Fruit fly (Drosophila melanogaster) whole organism, pupa: Measurements from ENCODE around the gene HP1e.
A peak's percentile ranks its signal among the peaks of the same experiment; 100 is the strongest.

Experiments
- CG10348 ChIP-seq: fragments of 200-800 bp; sonication (Bioruptor generic); IDR thresholded peaks from 2 replicates; pipeline ENCODE4 v1.3.6; 2022; ENCODE audit warnings: missing biosample characterization, missing genetic modification characterization
- CG12605 ChIP-seq: fragments of 200-800 bp; sonication (Bioruptor generic); IDR thresholded peaks from 2 replicates; pipeline ENCODE4 v1.3.6; 2022; ENCODE audit warnings: missing biosample characterization, missing genetic modification characterization
- CG13204 ChIP-seq: fragments of 200-800 bp; sonication (Bioruptor generic); optimal IDR thresholded peaks from 2 replicates; lab custom pipeline; 2018; ENCODE audit warnings: missing biosample characterization, mild to moderate bottlenecking, missing genetic modification characterization, moderate library complexity
- CG14655 ChIP-seq: fragments of 200-800 bp; sonication (Bioruptor generic); optimal IDR thresholded peaks from 3 replicates; lab custom pipeline; 2017; ENCODE audit warnings: mild to moderate bottlenecking, missing biosample characterization, missing genetic modification reagents, missing genetic modification characterization
- CG15710 ChIP-seq: fragments of 200-800 bp; sonication (Bioruptor generic); optimal IDR thresholded peaks from 2 replicates; lab custom pipeline; 2018; ENCODE audit warnings: missing biosample characterization, mild to moderate bottlenecking, missing genetic modification characterization, moderate library complexity
- CG17806 ChIP-seq: fragments of 200-800 bp; sonication (Bioruptor generic); optimal IDR thresholded peaks from 2 replicates; lab custom pipeline; 2018; ENCODE audit warnings: missing biosample characterization, mild to moderate bottlenecking, missing genetic modification characterization, moderate library complexity
- CG32121 ChIP-seq: fragments of 200-800 bp; sonication (Bioruptor generic); IDR thresholded peaks from 2 replicates; pipeline ENCODE4 v1.3.6; 2022; ENCODE audit warnings: missing biosample characterization, missing genetic modification characterization
- CG34367 ChIP-seq: fragments of 200-800 bp; sonication (Bioruptor generic); optimal IDR thresholded peaks from 2 replicates; lab custom pipeline; 2018; ENCODE audit warnings: missing biosample characterization, mild to moderate bottlenecking, missing genetic modification characterization
- CG4496 ChIP-seq: fragments of 200-800 bp; sonication (Bioruptor generic); IDR thresholded peaks from 3 replicates; pipeline ENCODE4 v1.3.6; 2022; ENCODE audit warnings: missing biosample characterization, missing genetic modification characterization
- CG8159 ChIP-seq: fragments of 200-800 bp; sonication (Bioruptor generic); optimal IDR thresholded peaks from 3 replicates; lab custom pipeline; 2018; ENCODE audit warnings: missing biosample characterization, mild to moderate bottlenecking, missing genetic modification characterization, moderate library complexity
- CG8301 ChIP-seq: fragments of 200-800 bp; sonication (Bioruptor generic); optimal IDR thresholded peaks from 2 replicates; lab custom pipeline; 2018; ENCODE audit warnings: missing biosample characterization, mild to moderate bottlenecking, missing genetic modification characterization
- CG9948 ChIP-seq: fragments of 200-800 bp; sonication (Bioruptor generic); optimal IDR thresholded peaks from 2 replicates; lab custom pipeline; 2018; ENCODE audit warnings: missing biosample characterization, mild to moderate bottlenecking, missing genetic modification characterization, moderate library complexity
- D1 ChIP-seq: fragments of 200-800 bp; sonication (Bioruptor generic); optimal IDR thresholded peaks from 2 replicates; lab custom pipeline; 2018; ENCODE audit warnings: missing biosample characterization, mild to moderate bottlenecking, missing genetic modification characterization, moderate library complexity
- EcR ChIP-seq: fragments of 200-800 bp; sonication (Bioruptor generic); optimal IDR thresholded peaks from 3 replicates; lab custom pipeline; 2019; ENCODE audit warnings: missing biosample characterization, missing genetic modification characterization, mild to moderate bottlenecking, moderate library complexity, missing genetic modification reagents
- Ets98B ChIP-seq: fragments of 200-800 bp; sonication (Bioruptor generic); IDR thresholded peaks from 2 replicates; pipeline ENCODE4 v1.3.6; 2022; ENCODE audit warnings: missing biosample characterization, missing genetic modification characterization
- Pif1A ChIP-seq: fragments of 200-800 bp; sonication (Bioruptor generic); optimal IDR thresholded peaks from 3 replicates; lab custom pipeline; 2016; ENCODE audit warnings: missing biosample characterization, missing genetic modification characterization
- Pif1B ChIP-seq: fragments of 200-800 bp; sonication (Bioruptor generic); optimal IDR thresholded peaks from 3 replicates; lab custom pipeline; 2016; ENCODE audit warnings: missing biosample characterization, missing genetic modification characterization
- Snoo ChIP-seq: fragments of 200-800 bp; sonication (Bioruptor generic); optimal IDR thresholded peaks from 3 replicates; lab custom pipeline; 2017; ENCODE audit warnings: missing biosample characterization, mild to moderate bottlenecking, missing genetic modification characterization, inconsistent platforms
- fd96Ca ChIP-seq: fragments of 200-800 bp; sonication (Bioruptor generic); IDR thresholded peaks from 3 replicates; pipeline ENCODE4 v1.3.6; 2022; ENCODE audit warnings: missing biosample characterization, missing genetic modification characterization
- gl ChIP-seq: fragments of 200-800 bp; sonication (Bioruptor generic); optimal IDR thresholded peaks from 2 replicates; lab custom pipeline; 2018; ENCODE audit warnings: missing biosample characterization, mild to moderate bottlenecking, missing genetic modification characterization
- rn ChIP-seq: fragments of 200-800 bp; sonication (Bioruptor generic); IDR thresholded peaks from 2 replicates; pipeline ENCODE4 v1.3.6; 2022; ENCODE audit warnings: missing biosample characterization, missing genetic modification characterization

The HP1e gene

DNA sequence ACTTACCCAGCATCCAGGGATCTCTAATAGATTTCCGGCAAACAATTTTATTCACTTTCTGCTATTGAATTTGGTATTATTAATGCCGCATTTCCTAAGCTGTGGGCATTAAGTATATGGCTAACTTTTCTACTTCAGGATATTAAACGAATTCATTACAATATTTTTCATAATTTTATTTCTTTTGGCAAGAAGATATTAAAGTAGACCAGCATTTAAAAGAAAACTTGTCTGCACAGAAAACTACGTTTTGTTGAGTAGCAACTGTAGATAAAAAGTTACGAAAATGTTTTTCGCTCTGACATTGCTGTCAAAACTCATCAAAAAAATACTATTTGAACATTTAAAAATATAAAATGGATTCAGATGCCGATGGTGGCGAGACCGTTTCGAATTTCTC, at the start of gene HP1e:
Gene HP1e, plus strand, starts transcription at position 301 of the 400 bp plus-strand sequence.
- TF ChIP-seq CG8301 (no peak), Pif1B (no peak), CG10348 (no peak), CG13204 (GFP tag; lab: Kevin White, UChicago) (no peak), Pif1A (GFP tag; lab: Kevin White, UChicago) (no peak), CG14655 (GFP tag; lab: Kevin White, UChicago) (no peak), rn (GFP tag; lab: Robert Waterston, UW) (no peak)
- TF ChIP-seq, all 21 proteins: peak for 0

DNA sequence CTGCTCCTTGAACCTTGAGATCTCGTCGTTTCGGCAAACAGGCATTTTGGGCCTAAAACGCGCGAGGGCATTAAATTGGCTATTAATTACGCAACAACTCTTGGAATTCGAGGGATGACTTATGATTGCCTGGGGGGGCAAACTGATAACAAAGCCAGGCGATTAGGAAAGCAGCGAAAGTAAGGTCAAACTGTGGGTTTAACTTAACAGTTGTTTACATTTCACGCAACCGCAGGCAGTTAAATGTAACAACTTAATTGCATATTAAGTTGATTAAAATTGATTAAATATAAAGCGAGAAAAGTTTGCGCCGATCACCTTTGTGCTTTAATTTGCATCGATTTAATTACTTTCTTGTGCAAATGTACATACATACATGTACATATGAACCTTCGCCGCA, 33.9 kb upstream of the HP1e start:
- no peak for TF ChIP-seq CG15710 (tag; lab: Kevin White, UChicago)
- no peak for TF ChIP-seq CG12605
- no peak for TF ChIP-seq D1 (tag; lab: Kevin White, UChicago)
- TF ChIP-seq CG14655 (GFP tag; lab: Kevin White, UChicago) = no peak
- TF ChIP-seq CG8301 = no peak
- TF ChIP-seq rn (GFP tag; lab: Robert Waterston, UW) = no peak
- TF ChIP-seq Ets98B (GFP tag; lab: Robert Waterston, UW) = no peak
- no peak for TF ChIP-seq CG4496 (GFP tag; lab: Robert Waterston, UW)
- TF ChIP-seq CG9948 (tag; lab: Kevin White, UChicago) = no peak
- TF ChIP-seq Pif1A (GFP tag; lab: Kevin White, UChicago) = no peak
- no peak for TF ChIP-seq CG8159 (tag; lab: Kevin White, UChicago)
- TF ChIP-seq CG13204 (GFP tag; lab: Kevin White, UChicago) = no peak
- no peak for TF ChIP-seq CG10348
- no peak for TF ChIP-seq Snoo
- TF ChIP-seq CG32121 (GFP tag; lab: Robert Waterston, UW) = no peak
- TF ChIP-seq fd96Ca = no peak
- no peak for TF ChIP-seq EcR (GFP tag; lab: Kevin White, UChicago)
- TF ChIP-seq CG34367 (tag; lab: Kevin White, UChicago) = no peak
- TF ChIP-seq gl (tag; lab: Kevin White, UChicago) = no peak
- no peak for TF ChIP-seq CG17806 (tag; lab: Kevin White, UChicago)

DNA sequence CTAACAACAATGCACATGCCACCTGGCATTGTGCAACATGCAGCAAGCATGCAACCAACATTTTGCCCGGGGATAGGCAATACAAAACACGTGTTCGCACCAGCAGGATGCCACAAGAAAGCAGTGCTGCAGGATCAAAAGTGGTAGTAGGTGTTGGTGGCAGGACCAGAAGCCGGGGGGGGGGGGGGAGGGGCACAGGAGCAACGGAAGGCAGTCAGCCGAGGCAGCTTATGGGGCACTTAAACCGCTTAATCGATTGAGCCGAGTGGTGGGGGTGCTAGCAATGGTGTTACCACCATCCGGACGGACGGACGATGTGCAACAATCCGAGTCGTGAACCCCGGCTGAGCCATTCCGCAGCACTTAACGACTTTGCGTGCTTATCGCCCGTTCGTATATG, 24.4 kb upstream of the HP1e start:
- TF ChIP-seq CG32121 (GFP tag; lab: Robert Waterston, UW) = no peak
- TF ChIP-seq CG4496 (GFP tag; lab: Robert Waterston, UW) = no peak
- no peak for TF ChIP-seq rn (GFP tag; lab: Robert Waterston, UW)
- no peak for TF ChIP-seq CG14655 (GFP tag; lab: Kevin White, UChicago)
- no peak for TF ChIP-seq EcR (GFP tag; lab: Kevin White, UChicago)

DNA sequence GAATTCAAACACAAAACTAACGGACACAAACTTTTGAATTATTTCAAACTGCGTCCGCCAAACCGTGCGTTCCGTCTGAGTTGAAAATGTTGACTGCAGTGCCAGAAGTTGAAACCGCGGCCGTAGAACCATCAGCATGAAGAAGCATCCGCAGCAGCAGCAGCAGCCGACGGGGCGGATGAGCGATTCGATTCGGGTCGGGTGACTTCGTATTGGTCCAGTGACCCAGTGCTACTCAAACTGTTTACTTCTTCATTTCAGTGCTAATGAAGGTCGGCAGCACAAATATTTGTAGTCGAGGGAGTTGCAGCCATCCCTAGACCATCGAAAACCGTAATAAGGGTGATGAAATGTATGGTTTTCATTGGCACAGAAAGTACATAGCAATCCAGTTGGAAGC, 6.8 kb downstream of the HP1e start, which contains the start of gene CG8861:
Gene CG8861, minus strand, starts transcription at position 101 of the 400 bp plus-strand sequence.
- TF ChIP-seq EcR (GFP tag; lab: Kevin White, UChicago) = no peak
- TF ChIP-seq CG12605 = no peak
- TF ChIP-seq D1 (tag; lab: Kevin White, UChicago) = no peak
- no peak for TF ChIP-seq CG9948 (tag; lab: Kevin White, UChicago)
- TF ChIP-seq CG8159 (tag; lab: Kevin White, UChicago) = no peak

DNA sequence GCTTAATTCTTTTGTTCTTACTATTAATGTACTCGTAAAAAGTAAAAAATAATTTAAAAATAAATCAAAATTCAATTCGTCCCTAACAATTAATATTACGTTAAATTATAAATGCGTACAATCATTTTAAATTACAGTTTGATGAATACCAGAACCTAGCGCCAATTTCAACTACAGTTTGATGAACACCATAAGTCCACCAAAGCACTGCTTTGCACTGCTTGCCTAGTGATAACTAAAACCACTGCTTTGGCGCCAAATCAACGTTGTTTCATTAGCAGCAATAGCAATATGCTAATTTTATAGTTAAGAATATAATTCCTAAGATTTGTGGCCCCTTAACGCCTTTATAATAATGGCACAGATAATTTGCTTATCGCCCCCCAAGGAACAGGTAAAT, 7.2 kb downstream of the HP1e start:
- peak; percentile 58 for TF ChIP-seq D1 (tag; lab: Kevin White, UChicago)
- no peak for TF ChIP-seq Pif1B
- TF ChIP-seq CG8301 = no peak
- TF ChIP-seq rn (GFP tag; lab: Robert Waterston, UW) = no peak
- no peak for TF ChIP-seq gl (tag; lab: Kevin White, UChicago)

DNA sequence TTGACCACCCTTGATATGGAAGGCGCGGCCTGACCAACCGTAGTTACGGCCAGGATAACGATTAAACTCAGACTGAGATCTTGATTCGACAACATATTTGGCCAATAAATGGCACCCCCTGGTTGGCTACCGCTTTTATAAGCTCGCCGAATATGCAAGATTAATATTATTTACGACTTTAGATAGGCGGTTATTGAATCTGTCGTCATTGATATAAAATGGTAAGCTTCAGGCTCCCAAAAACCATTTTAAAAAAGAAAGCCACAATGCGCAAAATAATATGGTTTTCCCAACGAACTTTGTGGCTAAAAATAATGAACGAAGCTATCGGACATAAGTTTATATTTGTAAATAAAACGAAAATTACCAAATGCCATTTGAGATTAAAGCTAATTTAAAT, 8.7 kb downstream of the HP1e start, which contains the start of gene CG12951:
Gene CG12951, minus strand, starts transcription at position 101 of the 400 bp plus-strand sequence.
- TF ChIP-seq CG15710 (tag; lab: Kevin White, UChicago) (no peak), rn (GFP tag; lab: Robert Waterston, UW) (no peak), CG13204 (GFP tag; lab: Kevin White, UChicago) (no peak), CG34367 (tag; lab: Kevin White, UChicago) (no peak), Pif1B (no peak), CG14655 (GFP tag; lab: Kevin White, UChicago) (no peak), CG4496 (GFP tag; lab: Robert Waterston, UW) (no peak), CG8159 (tag; lab: Kevin White, UChicago) (no peak), CG9948 (tag; lab: Kevin White, UChicago) (no peak), D1 (tag; lab: Kevin White, UChicago) (no peak), CG12605 (no peak), CG10348 (no peak), fd96Ca (no peak), Snoo (no peak), Pif1A (GFP tag; lab: Kevin White, UChicago) (no peak), CG8301 (no peak), CG17806 (tag; lab: Kevin White, UChicago) (no peak), EcR (GFP tag; lab: Kevin White, UChicago) (no peak)

DNA sequence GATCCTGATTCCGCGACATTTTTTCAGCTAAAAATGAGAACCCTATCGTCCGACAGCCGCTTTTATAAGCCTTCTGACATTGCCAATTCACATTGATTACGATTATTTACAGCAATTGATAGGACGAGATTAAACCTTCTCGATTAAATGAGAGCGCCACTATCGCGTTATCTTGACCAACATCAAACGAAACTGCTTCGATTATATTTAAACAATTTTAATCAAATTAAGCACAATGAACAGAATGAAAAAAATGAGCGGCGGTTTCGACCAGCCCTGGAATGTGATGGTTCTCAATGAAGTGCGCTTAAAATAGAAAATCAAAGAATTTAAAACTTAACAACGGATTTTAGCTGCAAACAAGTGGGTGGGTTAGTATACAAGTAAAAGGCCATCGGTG, 10.3 kb downstream of the HP1e start, which contains the start of gene CG16749:
Gene CG16749, minus strand, starts transcription at position 25 of the 400 bp plus-strand sequence.
- TF ChIP-seq Snoo = no peak
- no peak for TF ChIP-seq Pif1B
- no peak for TF ChIP-seq CG8159 (tag; lab: Kevin White, UChicago)
- no peak for TF ChIP-seq Ets98B (GFP tag; lab: Robert Waterston, UW)
- no peak for TF ChIP-seq CG15710 (tag; lab: Kevin White, UChicago)
- TF ChIP-seq rn (GFP tag; lab: Robert Waterston, UW) = no peak
- TF ChIP-seq, all 21 proteins: peak for 0
